Worm (Caenorhabditis elegans) whole organism, midembryonic: Measurements from ENCODE around the gene hsp-16.2.

Experiments
- T22C8.4 ChIP-seq: fragments of 200-800 bp; sonication (Bioruptor generic); IDR thresholded peaks from 2 replicates; pipeline ENCODE4 v1.3.6; 2022; ENCODE audit warnings: missing genetic modification characterization, missing compliant biosample characterization
- cog-1 ChIP-seq: sonication (generic microtip); optimal IDR thresholded peaks from 2 replicates; lab custom pipeline; 2016; ENCODE audit warnings: missing genetic modification characterization, missing compliant biosample characterization
- flt-1 ChIP-seq: fragments of 200-800 bp; sonication (Bioruptor generic); IDR thresholded peaks from 2 replicates; pipeline ENCODE4 v1.3.6; 2022; ENCODE audit warnings: missing genetic modification characterization, missing compliant biosample characterization
- klf-2 ChIP-seq: fragments of 200-800 bp; sonication (Bioruptor generic); conservative IDR thresholded peaks from 2 replicates; pipeline ENCODE4 v1.3.6; 2022; ENCODE audit warnings: missing genetic modification reagents, missing genetic modification characterization, missing compliant biosample characterization
- med-1 ChIP-seq: sonication (generic microtip); optimal IDR thresholded peaks from 2 replicates; lab custom pipeline; 2017; ENCODE audit warnings: missing genetic modification characterization, mild to moderate bottlenecking, missing compliant biosample characterization, antibody characterized with exemption, missing genetic modification reagents; ENCODE audit not compliant: insufficient read depth
- ref-1 ChIP-seq: fragments of 200-800 bp; sonication (Bioruptor generic); conservative IDR thresholded peaks from 2 replicates; pipeline ENCODE4 v1.3.6; 2022; ENCODE audit warnings: missing genetic modification reagents, missing genetic modification characterization, missing compliant biosample characterization
- tab-1 ChIP-seq: fragments of 200-800 bp; sonication (Bioruptor generic); IDR thresholded peaks from 2 replicates; pipeline ENCODE4 v1.3.6; 2022; ENCODE audit warnings: missing genetic modification characterization, missing compliant biosample characterization
- ztf-23 ChIP-seq: fragments of 200-800 bp; sonication (Bioruptor generic); IDR thresholded peaks from 2 replicates; pipeline ENCODE4 v1.3.6; 2022; ENCODE audit warnings: missing genetic modification reagents, missing genetic modification characterization, missing compliant biosample characterization
- ztf-29 ChIP-seq: fragments of 200-800 bp; sonication (Bioruptor generic); IDR thresholded peaks from 2 replicates; pipeline ENCODE4 v1.3.6; 2022; ENCODE audit warnings: missing genetic modification reagents, missing genetic modification characterization, missing compliant biosample characterization

DNA sequence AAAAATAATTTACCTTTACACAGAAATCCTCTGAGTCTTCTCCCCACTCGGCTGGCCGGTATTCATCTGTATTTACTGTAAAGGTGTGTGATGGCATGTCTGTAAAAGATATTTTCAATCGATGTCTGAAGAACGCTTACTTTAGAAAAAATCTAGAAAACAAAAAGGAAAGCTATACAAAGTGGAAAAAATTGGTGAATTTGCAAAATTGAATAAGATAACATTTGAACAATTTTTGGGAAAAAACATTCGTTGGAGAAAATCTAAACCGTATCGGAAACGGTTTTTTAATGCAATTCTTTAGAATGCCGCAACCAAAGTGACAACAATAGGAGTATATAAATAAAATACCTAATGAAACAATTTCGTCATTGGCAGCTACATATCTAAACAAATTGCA, 22.8 kb downstream of the hsp-16.2 start, which contains the start of gene F36H9.5:
- TF ChIP-seq klf-2 (GFP tag; lab: Robert Waterston, UW): no peak
- TF ChIP-seq ref-1: no peak
- TF ChIP-seq flt-1 (GFP tag; lab: Robert Waterston, UW): no peak
- no peak for TF ChIP-seq ztf-23 (GFP tag; lab: Robert Waterston, UW)
- TF ChIP-seq med-1 (GFP tag; lab: Kevin White, UChicago): no peak
- TF ChIP-seq tab-1 (GFP tag; lab: Robert Waterston, UW): no peak
- TF ChIP-seq ztf-29 (GFP tag; lab: Robert Waterston, UW): no peak
- TF ChIP-seq T22C8.4 (GFP tag; lab: Robert Waterston, UW): no peak
- TF ChIP-seq cog-1 (tag; lab: Kevin White, UChicago): no peak
